Worm (Caenorhabditis elegans) whole organism, L4 larva: ENCODE results near the gene str-217.

Experiments used
- R02D3.7 ChIP-seq: fragments of 150-350 bp; sonication (generic microtip); optimal IDR thresholded peaks from 3 replicates; lab custom pipeline; 2014; ENCODE audit warnings: missing biosample characterization, missing genetic modification characterization
- T20F7.1 ChIP-seq: fragments of 200-800 bp; sonication (Bioruptor generic); optimal IDR thresholded peaks from 2 replicates; lab custom pipeline; 2018; ENCODE audit warnings: mild to moderate bottlenecking, missing genetic modification characterization, missing compliant biosample characterization
- ZK546.5 ChIP-seq, 2 experiments: sonication (generic microtip); optimal IDR thresholded peaks; 2 replicates each; lab custom pipeline; 2017; ENCODE audit warnings: missing biosample characterization in 2 of 2, missing genetic modification characterization in 2 of 2
- aly-2 ChIP-seq: sonication (generic microtip); optimal IDR thresholded peaks from 2 replicates; lab custom pipeline; 2018; ENCODE audit warnings: missing biosample characterization, missing genetic modification characterization
- arid-1 ChIP-seq: fragments of 200-800 bp; sonication (Bioruptor generic); conservative IDR thresholded peaks from 2 replicates; pipeline ENCODE4 v1.3.6; 2022; ENCODE audit warnings: missing genetic modification reagents, missing genetic modification characterization, missing compliant biosample characterization
- ctbp-1 ChIP-seq: fragments of 200-800 bp; sonication (Bioruptor generic); IDR thresholded peaks from 2 replicates; pipeline ENCODE4 v1.3.6; 2022; ENCODE audit warnings: missing genetic modification reagents, missing genetic modification characterization, missing compliant biosample characterization
- daf-16 ChIP-seq, 3 experiments: sonication (generic microtip); optimal IDR thresholded peaks; 2 replicates each; lab custom pipeline; 2016 to 2017; ENCODE audit warnings: missing genetic modification characterization in 3 of 3, missing genetic modification reagents in 3 of 3, mild to moderate bottlenecking in 2 of 3, missing compliant biosample characterization in 2 of 3, missing biosample characterization in 1 of 3, moderate library complexity in 1 of 3
- daf-19 ChIP-seq: fragments of 200-800 bp; sonication (Bioruptor generic); conservative IDR thresholded peaks from 2 replicates; pipeline ENCODE4 v1.3.6; 2022; ENCODE audit warnings: missing genetic modification characterization, missing compliant biosample characterization
- daf-8 ChIP-seq: fragments of 200-800 bp; sonication (Bioruptor generic); IDR thresholded peaks from 2 replicates; pipeline ENCODE4 v1.3.6; 2022; ENCODE audit warnings: missing genetic modification characterization, missing compliant biosample characterization
- dmd-8 ChIP-seq: fragments of 200-800 bp; sonication (Bioruptor generic); IDR thresholded peaks from 2 replicates; pipeline ENCODE4 v1.3.6; 2022; ENCODE audit warnings: missing genetic modification characterization, missing compliant biosample characterization
- duxl-1 ChIP-seq: sonication (generic microtip); optimal IDR thresholded peaks from 2 replicates; lab custom pipeline; 2016; ENCODE audit warnings: mild to moderate bottlenecking, missing genetic modification characterization, moderate library complexity, missing compliant biosample characterization; ENCODE audit not compliant: poor library complexity
- egl-27 ChIP-seq: sonication (generic microtip); optimal IDR thresholded peaks from 3 replicates; lab custom pipeline; 2017; ENCODE audit warnings: missing biosample characterization, missing genetic modification reagents, missing genetic modification characterization
- fos-1 ChIP-seq: fragments of 150-350 bp; optimal IDR thresholded peaks from 2 replicates; lab custom pipeline; 2014; ENCODE audit warnings: missing biosample characterization, missing genetic modification characterization
- hif-1 ChIP-seq, 2 experiments: sonication (generic microtip); optimal IDR thresholded peaks; 2 replicates each; lab custom pipeline; 2016 to 2017; ENCODE audit warnings: missing compliant biosample characterization in 2 of 2, missing genetic modification characterization in 2 of 2, missing genetic modification reagents in 2 of 2, missing genotype in 2 of 2, mild to moderate bottlenecking in 1 of 2
- lim-7 ChIP-seq: fragments of 200-800 bp; sonication (Bioruptor generic); IDR thresholded peaks from 2 replicates; pipeline ENCODE4 v1.3.6; 2022; ENCODE audit warnings: missing genetic modification characterization, missing compliant biosample characterization
- lin-1 ChIP-seq: fragments of 200-800 bp; sonication (Bioruptor generic); IDR thresholded peaks from 2 replicates; pipeline ENCODE4 v1.3.6; 2022; ENCODE audit warnings: missing genetic modification reagents, missing genetic modification characterization, missing compliant biosample characterization
- lin-15B ChIP-seq: fragments of 150-350 bp; sonication (generic microtip); optimal IDR thresholded peaks from 3 replicates; lab custom pipeline; 2014; ENCODE audit warnings: missing biosample characterization, missing genetic modification characterization
- lin-29 ChIP-seq: fragments of 200-800 bp; sonication (Bioruptor generic); IDR thresholded peaks from 2 replicates; pipeline ENCODE4 v1.3.6; 2022; ENCODE audit warnings: missing genetic modification reagents, missing genetic modification characterization, missing compliant biosample characterization
- lin-38 ChIP-seq: fragments of 200-800 bp; sonication (Bioruptor generic); IDR thresholded peaks from 2 replicates; pipeline ENCODE4 v1.3.6; 2022; ENCODE audit warnings: missing genetic modification reagents, missing genetic modification characterization, missing compliant biosample characterization
- lsy-2 ChIP-seq, 2 experiments: fragments of 150-350 bp in 1 of 2; sonication (generic microtip) in 1 of 2; optimal IDR thresholded peaks; 2 replicates each; lab custom pipeline; 2014 to 2017; ENCODE audit warnings: missing biosample characterization in 2 of 2, missing genetic modification characterization in 2 of 2
- madf-9 ChIP-seq: fragments of 200-800 bp; sonication (Bioruptor generic); conservative IDR thresholded peaks from 2 replicates; pipeline ENCODE4 v1.3.6; 2022; ENCODE audit warnings: missing genetic modification reagents, missing genetic modification characterization, missing compliant biosample characterization
- mdl-1 ChIP-seq, 2 experiments: fragments of 150-350 bp in 1 of 2; sonication (generic microtip) in 1 of 2; optimal IDR thresholded peaks; 2 replicates each; lab custom pipeline; 2014 to 2017; ENCODE audit warnings: missing biosample characterization in 2 of 2, missing genetic modification characterization in 2 of 2
- mxl-3 ChIP-seq: fragments of 200-800 bp; sonication (Bioruptor generic); optimal IDR thresholded peaks from 2 replicates; lab custom pipeline; 2018; ENCODE audit warnings: mild to moderate bottlenecking, missing genetic modification characterization, missing compliant biosample characterization
- nhr-111 ChIP-seq: fragments of 200-800 bp; sonication (Bioruptor generic); optimal IDR thresholded peaks from 2 replicates; lab custom pipeline; 2018; ENCODE audit warnings: mild to moderate bottlenecking, missing genetic modification characterization, missing compliant biosample characterization
- nhr-25 ChIP-seq: sonication (generic microtip); optimal IDR thresholded peaks from 2 replicates; lab custom pipeline; 2017; ENCODE audit warnings: missing genetic modification characterization, mild to moderate bottlenecking, missing compliant biosample characterization, antibody characterized with exemption, moderate library complexity, borderline replicate concordance; ENCODE audit not compliant: insufficient read depth
- nhr-6 ChIP-seq: fragments of 150-350 bp; optimal IDR thresholded peaks from 2 replicates; lab custom pipeline; 2014; ENCODE audit warnings: missing biosample characterization, missing genetic modification characterization
- pha-4 ChIP-seq, 2 experiments: fragments of 150-350 bp in 1 of 2; fragments of 200-800 bp in 1 of 2; sonication (Bioruptor generic) in 1 of 2; IDR thresholded peaks in 1 of 2; optimal IDR thresholded peaks in 1 of 2; 2 replicates each; pipeline versions ENCODE4 v1.3.6 to Lab custom; 2014 to 2022; ENCODE audit warnings: missing genetic modification characterization in 2 of 2, missing genetic modification reagents in 2 of 2, missing biosample characterization in 1 of 2, missing compliant biosample characterization in 1 of 2
- php-3 ChIP-seq: fragments of 200-800 bp; sonication (Bioruptor generic); IDR thresholded peaks from 2 replicates; pipeline ENCODE4 v1.3.6; 2022; ENCODE audit warnings: missing genetic modification reagents, missing genetic modification characterization, missing compliant biosample characterization
- saeg-2 ChIP-seq: fragments of 200-800 bp; sonication (Bioruptor generic); IDR thresholded peaks from 2 replicates; pipeline ENCODE4 v1.3.6; 2022; ENCODE audit warnings: missing genetic modification reagents, missing genetic modification characterization, missing compliant biosample characterization
- sdz-12 ChIP-seq: fragments of 200-800 bp; sonication (Bioruptor generic); optimal IDR thresholded peaks from 2 replicates; lab custom pipeline; 2018; ENCODE audit warnings: mild to moderate bottlenecking, missing genetic modification characterization, missing compliant biosample characterization
- skn-1 ChIP-seq: fragments of 150-350 bp; optimal IDR thresholded peaks from 2 replicates; lab custom pipeline; 2014; ENCODE audit warnings: missing biosample characterization, missing genetic modification characterization
- snpc-1.2 ChIP-seq: fragments of 200-800 bp; sonication (Bioruptor generic); IDR thresholded peaks from 2 replicates; pipeline ENCODE4 v1.3.6; 2022; ENCODE audit warnings: missing genetic modification reagents, missing genetic modification characterization, missing compliant biosample characterization
- unc-62 ChIP-seq, 3 experiments: fragments of 150-350 bp in 1 of 3; sonication (generic microtip); optimal IDR thresholded peaks in 2 of 3; peaks in 1 of 3; 1 replicate in 1 of 3; 2 replicates in 2 of 3; lab custom pipeline; 2014 to 2017; ENCODE audit warnings: missing biosample characterization in 3 of 3, missing genetic modification characterization in 3 of 3, missing genetic modification reagents in 3 of 3, missing genotype in 1 of 3
- vab-7 ChIP-seq: fragments of 200-800 bp; sonication (Bioruptor generic); IDR thresholded peaks from 2 replicates; pipeline ENCODE4 v1.3.6; 2022; ENCODE audit warnings: missing genetic modification reagents, missing genetic modification characterization, missing compliant biosample characterization
- zfp-3 ChIP-seq: fragments of 200-800 bp; sonication (Bioruptor generic); conservative IDR thresholded peaks from 2 replicates; pipeline ENCODE4 v1.3.6; 2022; ENCODE audit warnings: missing genetic modification reagents, missing genetic modification characterization, missing compliant biosample characterization
- zip-2 ChIP-seq: fragments of 150-350 bp; optimal IDR thresholded peaks from 2 replicates; lab custom pipeline; 2014; ENCODE audit warnings: missing biosample characterization, missing genetic modification characterization

str-217 gene

ce11 chrV:16965655-16966054 is 34.4 kb downstream of the str-217 start, which contains the start of gene efl-1 (continued):
- TF ChIP-seq lin-29 (GFP tag; lab: Robert Waterston, UW) (peak; percentile 57; the same call in 1 of the 2 replicates), egl-27 (tag; lab: Kevin White, UChicago) (no peak), php-3 (GFP tag; lab: Robert Waterston, UW) (no peak), sdz-12 (no peak), arid-1 (GFP tag; lab: Robert Waterston, UW) (0 out of 2 replicates have a peak, but pooled peaks have one; percentile 64), dmd-8 (no peak), zfp-3 (GFP tag; lab: Robert Waterston, UW) (0 out of 2 replicates have a peak, but pooled peaks have one; percentile 39), daf-19 (no peak), zip-2 (tag; lab: Kevin White, UChicago) (no peak), fos-1 (tag; lab: Kevin White, UChicago) (no peak), daf-16 (GFP tag; optimal IDR thresholded peaks at IDR 0.05; lab: Kevin White, UChicago) (peak in 1 of 2 experiments; percentile 25), daf-16 (tag; optimal IDR thresholded peaks at IDR 0.05; lab: Kevin White, UChicago) (peak; percentile 31), nhr-6 (peak; percentile 94), ZK546.5 (tag; optimal IDR thresholded peaks at IDR 0.05; lab: Kevin White, UChicago) (no peak), ctbp-1 (no peak), vab-7 (peak; percentile 45; the same call in 1 of the 2 replicates)

- TF ChIP-seq nhr-25, result no peak
- peak in 1 of 2 experiments; percentile 30 for TF ChIP-seq unc-62 (GFP tag; optimal IDR thresholded peaks at IDR 0.05 in 1 of 2; lab: Kevin White, UChicago)
- no peak for TF ChIP-seq unc-62 (tag; optimal IDR thresholded peaks at IDR 0.05; lab: Kevin White, UChicago)
- TF ChIP-seq saeg-2 (GFP tag; lab: Robert Waterston, UW), result no peak
- TF ChIP-seq skn-1 (tag; lab: Kevin White, UChicago), result no peak
- TF ChIP-seq, all 104 proteins: peak for 1
Observed at ce11 chrV:16958975-16959374, 41.1 kb downstream of the str-217 start.

ce11 chrV:16956229-16956628 is 43.9 kb downstream of the str-217 start, which contains the start of gene clec-239:
clec-239 (plus strand) TSS chrV:16956529.
- TF ChIP-seq lin-38 (GFP tag; lab: Robert Waterston, UW) (no peak), pha-4 (GFP tag; IDR thresholded peaks at IDR 0.05; lab: Robert Waterston, UW) (no peak), pha-4 (tag; optimal IDR thresholded peaks at IDR 0.05; lab: Kevin White, UChicago) (no peak), daf-16 (GFP tag; optimal IDR thresholded peaks at IDR 0.05; lab: Kevin White, UChicago) (no peak), daf-16 (tag; optimal IDR thresholded peaks at IDR 0.05; lab: Kevin White, UChicago) (no peak), lin-15B (tag; lab: Kevin White, UChicago) (no peak), duxl-1 (no peak), aly-2 (tag; lab: Kevin White, UChicago) (no peak), nhr-111 (GFP tag; lab: Kevin White, UChicago) (no peak), daf-8 (GFP tag; lab: Robert Waterston, UW) (no peak), R02D3.7 (tag; lab: Kevin White, UChicago) (no peak), mdl-1 (tag; optimal IDR thresholded peaks at IDR 0.05; lab: Kevin White, UChicago) (no peak), hif-1 (tag; optimal IDR thresholded peaks at IDR 0.05; lab: Kevin White, UChicago) (no peak), T20F7.1 (GFP tag; lab: Kevin White, UChicago) (no peak), fos-1 (tag; lab: Kevin White, UChicago) (no peak), snpc-1.2 (GFP tag; lab: Robert Waterston, UW) (no peak), madf-9 (GFP tag; lab: Robert Waterston, UW) (no peak)

- TF ChIP-seq mxl-3 (GFP tag; lab: Kevin White, UChicago) (no peak), lsy-2 (tag; optimal IDR thresholded peaks at IDR 0.05; lab: Kevin White, UChicago) (no peak), dmd-8 (no peak), lim-7 (GFP tag; lab: Robert Waterston, UW) (no peak), lin-1 (GFP tag; lab: Robert Waterston, UW) (no peak)
Observed at ce11 chrV:16954766-16955165, 45.3 kb downstream of the str-217 start, which contains the start of gene srh-206. srh-206 (minus strand) TSS chrV:16954866.
